Worm (Caenorhabditis elegans) whole organism, early embryonic: ENCODE data around the gene C33D3.5.

Experiments
- B0310.2 ChIP-seq: sonication (generic microtip); optimal IDR thresholded peaks from 2 replicates; lab custom pipeline; 2016; ENCODE audit warnings: mild to moderate bottlenecking, missing genetic modification characterization, missing compliant biosample characterization
- F13C5.2 ChIP-seq: sonication (generic microtip); optimal IDR thresholded peaks from 2 replicates; lab custom pipeline; 2017; ENCODE audit warnings: mild to moderate bottlenecking, missing genetic modification characterization, inconsistent platforms, missing compliant biosample characterization
- aly-1 ChIP-seq: sonication (generic microtip); optimal IDR thresholded peaks from 2 replicates; lab custom pipeline; 2016; ENCODE audit warnings: missing genetic modification characterization, missing compliant biosample characterization
- ama-1 ChIP-seq: fragments of 150-350 bp; optimal IDR thresholded peaks from 2 replicates; lab custom pipeline; 2014
- ceh-13 ChIP-seq: fragments of 200-800 bp; sonication (Bioruptor generic); optimal IDR thresholded peaks from 2 replicates; lab custom pipeline; 2018; ENCODE audit warnings: mild to moderate bottlenecking, missing genetic modification characterization, missing compliant biosample characterization
- ceh-36 ChIP-seq: sonication (generic microtip); optimal IDR thresholded peaks from 2 replicates; lab custom pipeline; 2016; ENCODE audit warnings: missing genetic modification characterization, inconsistent platforms, missing compliant biosample characterization
- ets-7 ChIP-seq: sonication (generic microtip); optimal IDR thresholded peaks from 2 replicates; lab custom pipeline; 2016; ENCODE audit warnings: missing genotype, missing genetic modification characterization, missing compliant biosample characterization
- flt-1 ChIP-seq: fragments of 200-800 bp; sonication (Bioruptor generic); IDR thresholded peaks from 2 replicates; pipeline ENCODE4 v1.3.6; 2022; ENCODE audit warnings: missing genetic modification characterization, missing compliant biosample characterization
- hmbx-1 ChIP-seq: sonication (generic microtip); optimal IDR thresholded peaks from 2 replicates; lab custom pipeline; 2016; ENCODE audit warnings: mild to moderate bottlenecking, missing genetic modification characterization, missing compliant biosample characterization
- hmg-4 ChIP-seq: fragments of 200-800 bp; sonication (Bioruptor generic); optimal IDR thresholded peaks from 2 replicates; lab custom pipeline; 2018; ENCODE audit warnings: mild to moderate bottlenecking, missing genetic modification characterization, missing compliant biosample characterization
- hnd-1 ChIP-seq: sonication (generic microtip); optimal IDR thresholded peaks from 2 replicates; lab custom pipeline; 2016; ENCODE audit warnings: missing genetic modification characterization, missing compliant biosample characterization
- pes-1 ChIP-seq: fragments of 200-800 bp; sonication (Bioruptor generic); IDR thresholded peaks from 2 replicates; pipeline ENCODE4 v1.3.6; 2022; ENCODE audit warnings: missing genetic modification reagents, missing genetic modification characterization, missing compliant biosample characterization
- scrt-1 ChIP-seq: fragments of 200-800 bp; sonication (Bioruptor generic); IDR thresholded peaks from 2 replicates; pipeline ENCODE4 v1.3.6; 2022; ENCODE audit warnings: missing genetic modification characterization, missing compliant biosample characterization
- sea-1 ChIP-seq: fragments of 200-800 bp; sonication (Bioruptor generic); conservative IDR thresholded peaks from 2 replicates; pipeline ENCODE4 v1.3.6; 2022; ENCODE audit warnings: missing genetic modification characterization, missing compliant biosample characterization
- tbx-11 ChIP-seq: fragments of 200-800 bp; sonication (Bioruptor generic); IDR thresholded peaks from 2 replicates; pipeline ENCODE4 v1.3.6; 2022; ENCODE audit warnings: missing genetic modification characterization, missing compliant biosample characterization
- tbx-37 ChIP-seq: fragments of 200-800 bp; sonication (Bioruptor generic); conservative IDR thresholded peaks from 2 replicates; pipeline ENCODE4 v1.3.6; 2022; ENCODE audit warnings: missing genetic modification reagents, missing genetic modification characterization, missing compliant biosample characterization
- tra-4 ChIP-seq: sonication (generic microtip); optimal IDR thresholded peaks from 2 replicates; lab custom pipeline; 2017; ENCODE audit warnings: missing genetic modification characterization, missing compliant biosample characterization

The C33D3.5 gene

ce11 chrX:10532180-10532833 is 41.2 kb downstream of the C33D3.5 start:
- no peak for TF ChIP-seq tbx-11
- TF ChIP-seq aly-1 (tag; lab: Kevin White, UChicago), result no peak
- no peak for TF ChIP-seq scrt-1 (GFP tag; lab: Robert Waterston, UW)
- no peak for TF ChIP-seq hmg-4
- TF ChIP-seq tra-4 (tag; lab: Kevin White, UChicago), result no peak
- TF ChIP-seq pes-1 (GFP tag; lab: Robert Waterston, UW), result no peak
- no peak for TF ChIP-seq ceh-36 (tag; lab: Kevin White, UChicago)
- no peak for TF ChIP-seq ama-1 (lab: Kevin White, UChicago)
- no peak for TF ChIP-seq sea-1 (GFP tag; lab: Robert Waterston, UW)
- no peak for TF ChIP-seq F13C5.2 (tag; lab: Kevin White, UChicago)
- TF ChIP-seq ets-7 (tag; lab: Kevin White, UChicago), result no peak
- TF ChIP-seq hmbx-1, result no peak
- no peak for TF ChIP-seq flt-1 (GFP tag; lab: Robert Waterston, UW)
- TF ChIP-seq hnd-1, result no peak

DNA sequence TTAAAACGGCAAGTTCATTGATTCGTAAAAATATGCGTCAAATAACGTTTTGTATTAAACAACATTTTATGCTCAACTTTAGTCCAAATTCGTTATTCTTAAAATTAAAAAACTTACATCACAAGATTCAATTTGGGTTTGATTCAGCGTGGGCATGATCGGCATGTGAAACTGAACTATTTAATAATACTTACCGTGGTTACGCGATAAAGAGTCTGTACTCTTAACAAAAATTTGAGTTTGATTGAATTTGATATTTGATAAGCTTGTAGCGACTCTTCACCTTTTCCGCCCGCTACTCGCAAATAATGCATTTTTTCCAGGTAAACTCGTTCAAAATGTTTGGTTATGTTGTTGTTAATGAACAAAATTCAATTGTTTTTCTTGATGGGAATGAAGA is 42.3 kb downstream of the C33D3.5 start, which contains the start of gene glo-3:
Gene glo-3, plus strand, starts transcription at position 253 of the 400 bp plus-strand sequence.
- TF ChIP-seq ets-7 (tag; lab: Kevin White, UChicago) (no peak), hmg-4 (no peak), sea-1 (GFP tag; lab: Robert Waterston, UW) (no peak), ceh-13 (GFP tag; lab: Kevin White, UChicago) (no peak), scrt-1 (GFP tag; lab: Robert Waterston, UW) (no peak), B0310.2 (tag; lab: Kevin White, UChicago) (no peak), tra-4 (tag; lab: Kevin White, UChicago) (no peak), pes-1 (GFP tag; lab: Robert Waterston, UW) (no peak), flt-1 (GFP tag; lab: Robert Waterston, UW) (no peak), tbx-37 (GFP tag; lab: Robert Waterston, UW) (no peak)

DNA sequence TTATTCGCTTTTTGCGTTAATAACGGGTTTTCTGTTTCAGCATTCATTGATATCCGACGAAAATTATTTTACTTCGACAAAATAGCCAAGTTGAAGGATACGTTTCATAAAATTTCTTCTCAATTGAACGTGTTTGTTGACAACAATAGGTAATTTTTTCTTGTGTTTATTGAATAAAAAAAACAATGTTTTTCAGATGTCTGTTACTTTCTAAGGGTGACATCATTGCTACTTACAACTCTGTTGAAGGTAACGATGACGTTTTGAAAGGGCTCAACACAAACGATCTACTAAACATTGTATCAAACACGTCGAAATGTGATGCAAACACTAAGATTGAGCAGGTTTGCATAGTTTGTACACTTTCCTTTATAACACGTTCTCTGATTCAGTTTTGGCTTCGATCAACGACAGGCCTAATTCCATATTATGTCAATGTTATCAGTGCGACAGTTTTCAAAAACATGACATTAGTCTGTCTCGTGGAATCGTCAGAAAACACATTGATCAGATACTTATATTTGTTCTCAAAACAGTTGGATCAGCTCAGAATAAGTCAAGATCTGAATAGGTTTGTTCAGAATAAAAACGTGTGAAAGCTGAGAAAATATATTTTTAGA is 43.6 kb downstream of the C33D3.5 start:
- TF ChIP-seq hmbx-1 (no peak), F13C5.2 (tag; lab: Kevin White, UChicago) (no peak), sea-1 (GFP tag; lab: Robert Waterston, UW) (no peak), aly-1 (tag; lab: Kevin White, UChicago) (no peak), ceh-13 (GFP tag; lab: Kevin White, UChicago) (no peak), hnd-1 (no peak), pes-1 (GFP tag; lab: Robert Waterston, UW) (no peak), hmg-4 (no peak), tra-4 (tag; lab: Kevin White, UChicago) (no peak), ets-7 (tag; lab: Kevin White, UChicago) (no peak), scrt-1 (GFP tag; lab: Robert Waterston, UW) (no peak), flt-1 (GFP tag; lab: Robert Waterston, UW) (no peak), tbx-11 (no peak), ceh-36 (tag; lab: Kevin White, UChicago) (no peak), ama-1 (lab: Kevin White, UChicago) (no peak), tbx-37 (GFP tag; lab: Robert Waterston, UW) (no peak)

- TF ChIP-seq ama-1 (lab: Kevin White, UChicago) (no peak), hnd-1 (no peak), tbx-37 (GFP tag; lab: Robert Waterston, UW) (no peak), hmg-4 (no peak), ceh-36 (tag; lab: Kevin White, UChicago) (no peak), pes-1 (GFP tag; lab: Robert Waterston, UW) (no peak), aly-1 (tag; lab: Kevin White, UChicago) (no peak), B0310.2 (tag; lab: Kevin White, UChicago) (no peak), sea-1 (GFP tag; lab: Robert Waterston, UW) (no peak), scrt-1 (GFP tag; lab: Robert Waterston, UW) (no peak), flt-1 (GFP tag; lab: Robert Waterston, UW) (no peak), ceh-13 (GFP tag; lab: Kevin White, UChicago) (no peak)
Observed at ce11 chrX:10541789-10542188, 50.6 kb downstream of the C33D3.5 start.

- TF ChIP-seq hmg-4 (no peak), ceh-13 (GFP tag; lab: Kevin White, UChicago) (no peak), hmbx-1 (no peak), F13C5.2 (tag; lab: Kevin White, UChicago) (no peak), ama-1 (lab: Kevin White, UChicago) (no peak)
Observed at ce11 chrX:10542313-10543048, 51.3 kb downstream of the C33D3.5 start, which contains the start of the genes F59F5.3 and F59F5.4. Gene F59F5.3 (minus strand): TSS chrX:10542413. Gene F59F5.4 (plus strand): TSS chrX:10542998.

DNA sequence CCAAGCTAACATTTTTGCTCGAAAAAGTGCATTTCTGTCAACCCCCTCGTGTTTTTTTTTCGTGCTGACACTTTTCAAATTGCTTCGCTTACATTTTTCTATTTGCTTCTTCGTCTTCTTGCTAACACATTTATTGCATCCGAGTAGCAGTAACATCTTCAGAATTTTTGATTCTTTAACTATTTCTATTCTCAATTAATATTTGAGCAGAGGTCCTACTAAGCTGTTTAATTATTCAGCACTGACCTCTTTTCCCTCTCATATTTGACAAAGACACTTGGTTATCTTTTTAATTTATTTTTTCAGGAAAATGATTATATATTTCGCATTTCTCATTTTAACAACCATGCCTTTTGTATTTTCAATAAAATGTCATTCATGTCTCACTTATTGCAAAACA is 54.6 kb downstream of the C33D3.5 start, which contains the start of gene F59F5.5:
Gene F59F5.5, plus strand, starts transcription at position 301 of the 400 bp plus-strand sequence.
- TF ChIP-seq tbx-37 (GFP tag; lab: Robert Waterston, UW) (no peak), pes-1 (GFP tag; lab: Robert Waterston, UW) (no peak), ets-7 (tag; lab: Kevin White, UChicago) (no peak), ceh-13 (GFP tag; lab: Kevin White, UChicago) (no peak), flt-1 (GFP tag; lab: Robert Waterston, UW) (no peak), sea-1 (GFP tag; lab: Robert Waterston, UW) (no peak), F13C5.2 (tag; lab: Kevin White, UChicago) (no peak), ceh-36 (tag; lab: Kevin White, UChicago) (no peak), aly-1 (tag; lab: Kevin White, UChicago) (no peak), tbx-11 (no peak), tra-4 (tag; lab: Kevin White, UChicago) (no peak), hmbx-1 (no peak), scrt-1 (GFP tag; lab: Robert Waterston, UW) (no peak)
